Fruit fly (Drosophila melanogaster) whole organism, embryonic: ENCODE data around the gene Rnb.

ENCODE experiments used
- Bdp1 ChIP-seq: fragments of 200-800 bp; sonication (Bioruptor generic); optimal IDR thresholded peaks from 3 replicates; lab custom pipeline; 2016; ENCODE audit warnings: missing biosample characterization, missing genetic modification characterization
- CG10366 ChIP-seq: fragments of 200-800 bp; sonication (Bioruptor generic); IDR thresholded peaks from 2 replicates; pipeline ENCODE4 v1.3.6; 2022; ENCODE audit warnings: missing biosample characterization, missing genetic modification characterization
- CG10543 ChIP-seq: fragments of 200-800 bp; sonication (Bioruptor generic); optimal IDR thresholded peaks from 3 replicates; lab custom pipeline; 2017; ENCODE audit warnings: missing biosample characterization, mild to moderate bottlenecking, missing genetic modification characterization, moderate library complexity
- CG12104 ChIP-seq: fragments of 200-800 bp; sonication (Bioruptor generic); optimal IDR thresholded peaks from 3 replicates; lab custom pipeline; 2016; ENCODE audit warnings: missing biosample characterization, missing genetic modification characterization
- CG12391 ChIP-seq: fragments of 200-800 bp; sonication (Bioruptor generic); optimal IDR thresholded peaks from 3 replicates; lab custom pipeline; 2018; ENCODE audit warnings: missing biosample characterization, mild to moderate bottlenecking, missing genetic modification characterization, moderate library complexity
- CG13296 ChIP-seq: fragments of 200-800 bp; sonication (Bioruptor generic); optimal IDR thresholded peaks from 3 replicates; lab custom pipeline; 2018; ENCODE audit warnings: missing biosample characterization, mild to moderate bottlenecking, missing genetic modification characterization
- CG13624 ChIP-seq: fragments of 200-800 bp; sonication (Bioruptor generic); optimal IDR thresholded peaks from 2 replicates; lab custom pipeline; 2016; ENCODE audit warnings: missing biosample characterization, missing genetic modification characterization
- CG15479 ChIP-seq: fragments of 200-800 bp; sonication (Bioruptor generic); optimal IDR thresholded peaks from 3 replicates; lab custom pipeline; 2019; ENCODE audit warnings: missing biosample characterization, mild to moderate bottlenecking, missing genetic modification characterization, moderate library complexity
- CG16815 ChIP-seq: fragments of 200-800 bp; sonication (Bioruptor generic); optimal IDR thresholded peaks from 3 replicates; lab custom pipeline; 2017; ENCODE audit warnings: missing biosample characterization, mild to moderate bottlenecking, missing genetic modification characterization
- CG17912 ChIP-seq: fragments of 200-800 bp; sonication (Bioruptor generic); optimal IDR thresholded peaks from 2 replicates; lab custom pipeline; 2018; ENCODE audit warnings: missing biosample characterization, mild to moderate bottlenecking, missing genetic modification characterization
- CG32772 ChIP-seq: fragments of 200-800 bp; sonication (Bioruptor generic); IDR thresholded peaks from 2 replicates; pipeline ENCODE4 v1.3.6; 2022; ENCODE audit warnings: missing biosample characterization, missing genetic modification characterization
- CG5245 ChIP-seq: fragments of 200-800 bp; sonication (Bioruptor generic); optimal IDR thresholded peaks from 3 replicates; lab custom pipeline; 2016; ENCODE audit warnings: missing biosample characterization, missing genetic modification characterization
- CG6683 ChIP-seq: fragments of 200-800 bp; sonication (Bioruptor generic); optimal IDR thresholded peaks from 2 replicates; lab custom pipeline; 2017; ENCODE audit warnings: missing biosample characterization, mild to moderate bottlenecking, missing genetic modification characterization, missing genetic modification reagents
- CG6689 ChIP-seq: fragments of 200-800 bp; sonication (Bioruptor generic); IDR thresholded peaks from 2 replicates; pipeline ENCODE4 v1.3.6; 2022; ENCODE audit warnings: missing biosample characterization, missing genetic modification characterization
- CG7786 ChIP-seq: fragments of 200-800 bp; sonication (Bioruptor generic); optimal IDR thresholded peaks from 2 replicates; lab custom pipeline; 2016; ENCODE audit warnings: missing biosample characterization, missing genetic modification characterization
- CG7963 ChIP-seq: fragments of 200-800 bp; sonication (Bioruptor generic); IDR thresholded peaks from 3 replicates; pipeline ENCODE4 v1.3.6; 2022; ENCODE audit warnings: missing biosample characterization, missing genetic modification characterization; ENCODE audit not compliant: partially characterized antibody
- CG7987 ChIP-seq: fragments of 200-800 bp; sonication (Bioruptor generic); optimal IDR thresholded peaks from 2 replicates; lab custom pipeline; 2018; ENCODE audit warnings: missing biosample characterization, mild to moderate bottlenecking, missing genetic modification characterization, moderate library complexity
- CG9727 ChIP-seq: fragments of 200-800 bp; sonication (Bioruptor generic); optimal IDR thresholded peaks from 3 replicates; lab custom pipeline; 2017; ENCODE audit warnings: missing biosample characterization, mild to moderate bottlenecking, missing genetic modification characterization
- CTCF ChIP-seq: fragments of 200-800 bp; sonication (Bioruptor generic); optimal IDR thresholded peaks from 2 replicates; lab custom pipeline; 2017; ENCODE audit warnings: missing biosample characterization, mild to moderate bottlenecking, missing genetic modification characterization, moderate library complexity
- Dbx ChIP-seq: fragments of 200-800 bp; sonication (Bioruptor generic); IDR thresholded peaks from 3 replicates; pipeline ENCODE4 v1.3.6; 2022; ENCODE audit warnings: missing biosample characterization, missing genetic modification characterization
- ERR ChIP-seq: fragments of 200-800 bp; sonication (Bioruptor generic); optimal IDR thresholded peaks from 2 replicates; lab custom pipeline; 2016; ENCODE audit warnings: missing biosample characterization, missing genetic modification characterization
- Elba2 ChIP-seq: fragments of 200-800 bp; sonication (Bioruptor generic); optimal IDR thresholded peaks from 3 replicates; lab custom pipeline; 2016; ENCODE audit warnings: missing biosample characterization, missing genetic modification characterization
- Gsc ChIP-seq: fragments of 200-800 bp; sonication (Bioruptor generic); IDR thresholded peaks from 2 replicates; pipeline ENCODE4 v1.3.6; 2022; ENCODE audit warnings: missing biosample characterization, missing genetic modification characterization
- Lim3 ChIP-seq: fragments of 200-800 bp; sonication (Bioruptor generic); IDR thresholded peaks from 2 replicates; pipeline ENCODE4 v1.3.6; 2022; ENCODE audit warnings: missing biosample characterization, missing genetic modification characterization
- MESR4 ChIP-seq: fragments of 200-800 bp; sonication (Bioruptor generic); optimal IDR thresholded peaks from 2 replicates; lab custom pipeline; 2018; ENCODE audit warnings: missing biosample characterization, mild to moderate bottlenecking, missing genetic modification characterization, moderate library complexity
- MTF-1 ChIP-seq: fragments of 200-800 bp; sonication (Bioruptor generic); optimal IDR thresholded peaks from 2 replicates; lab custom pipeline; 2018; ENCODE audit warnings: missing biosample characterization, mild to moderate bottlenecking, missing genetic modification characterization, borderline replicate concordance
- Mrtf ChIP-seq: fragments of 200-800 bp; sonication (Bioruptor generic); IDR thresholded peaks from 3 replicates; pipeline ENCODE4 v1.3.6; 2022; ENCODE audit warnings: missing biosample characterization, missing genetic modification characterization
- Myb ChIP-seq: fragments of 200-800 bp; sonication (Bioruptor generic); optimal IDR thresholded peaks from 2 replicates; lab custom pipeline; 2016; ENCODE audit warnings: missing biosample characterization, missing genetic modification characterization
- NK7.1 ChIP-seq: fragments of 200-800 bp; sonication (Bioruptor generic); optimal IDR thresholded peaks from 3 replicates; lab custom pipeline; 2016; ENCODE audit warnings: missing biosample characterization, missing genetic modification characterization
- Nf-YC ChIP-seq: fragments of 200-800 bp; optimal IDR thresholded peaks from 3 replicates; lab custom pipeline; 2019; ENCODE audit warnings: missing biosample characterization, mild to moderate bottlenecking, missing genetic modification characterization, moderate library complexity
- Ravus ChIP-seq: fragments of 200-800 bp; sonication (Bioruptor generic); IDR thresholded peaks from 2 replicates; pipeline ENCODE4 v1.3.6; 2022; ENCODE audit warnings: missing biosample characterization, missing genetic modification characterization
- Usf ChIP-seq: fragments of 200-800 bp; sonication (Bioruptor generic); optimal IDR thresholded peaks from 2 replicates; lab custom pipeline; 2017; ENCODE audit warnings: missing genotype, missing biosample characterization, missing genetic modification characterization
- bab2 ChIP-seq: fragments of 200-800 bp; sonication (Bioruptor generic); optimal IDR thresholded peaks from 2 replicates; lab custom pipeline; 2016; ENCODE audit warnings: missing biosample characterization, missing genetic modification characterization
- bsh ChIP-seq, 2 experiments: fragments of 200-800 bp; sonication (Bioruptor generic); optimal IDR thresholded peaks; 2 replicates each; lab custom pipeline; 2017 to 2018; ENCODE audit warnings: mild to moderate bottlenecking in 2 of 2, missing biosample characterization in 2 of 2, missing genetic modification characterization in 2 of 2, moderate library complexity in 1 of 2
- chn ChIP-seq: fragments of 200-800 bp; sonication (Bioruptor generic); optimal IDR thresholded peaks from 2 replicates; lab custom pipeline; 2016; ENCODE audit warnings: missing biosample characterization, missing genetic modification characterization
- disco-r ChIP-seq: fragments of 200-800 bp; sonication (Bioruptor generic); optimal IDR thresholded peaks from 2 replicates; lab custom pipeline; 2016; ENCODE audit warnings: missing biosample characterization, missing genetic modification characterization
- dmrt11E ChIP-seq: fragments of 200-800 bp; sonication (Bioruptor generic); optimal IDR thresholded peaks from 3 replicates; lab custom pipeline; 2018; ENCODE audit warnings: missing biosample characterization, mild to moderate bottlenecking, missing genetic modification characterization, moderate library complexity
- ewg ChIP-seq: fragments of 200-800 bp; sonication (Bioruptor generic); optimal IDR thresholded peaks from 3 replicates; lab custom pipeline; 2017; ENCODE audit warnings: mild to moderate bottlenecking, missing biosample characterization, missing genetic modification reagents, missing genetic modification characterization
- fd64A ChIP-seq: fragments of 200-800 bp; sonication (Bioruptor generic); optimal IDR thresholded peaks from 3 replicates; lab custom pipeline; 2018; ENCODE audit warnings: missing biosample characterization, mild to moderate bottlenecking, missing genetic modification characterization
- gcm2 ChIP-seq: fragments of 200-800 bp; sonication (Bioruptor generic); optimal IDR thresholded peaks from 2 replicates; lab custom pipeline; 2016; ENCODE audit warnings: missing biosample characterization, missing genetic modification characterization
- inv ChIP-seq: fragments of 200-800 bp; sonication (Bioruptor generic); IDR thresholded peaks from 2 replicates; pipeline ENCODE4 v1.3.6; 2022; ENCODE audit warnings: missing biosample characterization, missing genetic modification characterization; ENCODE audit not compliant: partially characterized antibody
- knrl ChIP-seq: fragments of 200-800 bp; sonication (Bioruptor generic); IDR thresholded peaks from 3 replicates; pipeline ENCODE4 v1.3.6; 2022; ENCODE audit warnings: missing biosample characterization, missing genetic modification characterization; ENCODE audit not compliant: partially characterized antibody
- lola ChIP-seq, 3 experiments: fragments of >200 bp in 2 of 3; fragments of 200-800 bp in 1 of 3; sonication (Bioruptor generic) in 1 of 3; optimal IDR thresholded peaks; 2 replicates each; lab custom pipeline; 2017 to 2019; ENCODE audit warnings: missing biosample characterization in 3 of 3, missing genetic modification characterization in 3 of 3, mild to moderate bottlenecking in 1 of 3, moderate library complexity in 1 of 3
- pum ChIP-seq: fragments of 200-800 bp; sonication (Bioruptor generic); optimal IDR thresholded peaks from 2 replicates; lab custom pipeline; 2016; ENCODE audit warnings: missing biosample characterization, missing genetic modification characterization
- rib ChIP-seq: fragments of 200-800 bp; sonication (Bioruptor generic); IDR thresholded peaks from 2 replicates; pipeline ENCODE4 v1.3.6; 2022; ENCODE audit warnings: missing biosample characterization, missing genetic modification characterization
- stwl ChIP-seq: fragments of 200-800 bp; sonication (Bioruptor generic); optimal IDR thresholded peaks from 3 replicates; lab custom pipeline; 2018; ENCODE audit warnings: missing biosample characterization, mild to moderate bottlenecking, missing genetic modification characterization, moderate library complexity
- tio ChIP-seq: fragments of 200-800 bp; sonication (Bioruptor generic); optimal IDR thresholded peaks from 2 replicates; lab custom pipeline; 2017; ENCODE audit warnings: missing biosample characterization, missing genetic modification characterization, inconsistent platforms
- trh ChIP-seq: fragments of 200-800 bp; sonication (Bioruptor generic); optimal IDR thresholded peaks from 2 replicates; lab custom pipeline; 2016; ENCODE audit warnings: missing biosample characterization, missing genetic modification characterization
- tup ChIP-seq: fragments of 200-800 bp; sonication (Bioruptor generic); optimal IDR thresholded peaks from 2 replicates; lab custom pipeline; 2016; ENCODE audit warnings: missing biosample characterization, mild to moderate bottlenecking, missing genetic modification characterization, moderate library complexity
- wdn ChIP-seq: fragments of 200-800 bp; sonication (Bioruptor generic); IDR thresholded peaks from 2 replicates; pipeline ENCODE4 v1.3.6; 2022; ENCODE audit warnings: missing biosample characterization, missing genetic modification characterization

The Rnb gene

dm6 chr3R:29748591-29749303 is 50.4 kb downstream of the Rnb start, which contains the start of the genes ATPsyngamma and yata (continued):
- peak; percentile 11 for TF ChIP-seq CG15479 (GFP tag; lab: Kevin White, UChicago)
- TF ChIP-seq gcm2 (GFP tag; lab: Kevin White, UChicago): no peak
- TF ChIP-seq NK7.1 (GFP tag; lab: Kevin White, UChicago): no peak
- peak; percentile 19 for TF ChIP-seq CG13624 (GFP tag; lab: Kevin White, UChicago)
- TF ChIP-seq pum (GFP tag; lab: Kevin White, UChicago): no peak
- no peak for TF ChIP-seq fd64A (GFP tag; lab: Kevin White, UChicago)
- TF ChIP-seq dmrt11E (tag; lab: Kevin White, UChicago): peak; percentile 13
- TF ChIP-seq CG7786 (GFP tag; lab: Kevin White, UChicago): no peak
- TF ChIP-seq CG10366 (GFP tag; lab: Robert Waterston, UW): peak; percentile 35; the same call in 1 of the 2 replicates
- peak; percentile 27; the same call in 1 of the 2 replicates for TF ChIP-seq CG6689
- no peak for TF ChIP-seq chn (GFP tag; lab: Kevin White, UChicago)
- TF ChIP-seq stwl (tag; lab: Kevin White, UChicago): peak; percentile 17
- TF ChIP-seq lola (GFP tag; optimal IDR thresholded peaks at IDR 0.05; lab: Kevin White, UChicago): peak in 1 of 3 experiments; percentile 35
- peak; percentile 49 for TF ChIP-seq Nf-YC (tag; lab: Kevin White, UChicago)
- peak; percentile 78 for TF ChIP-seq knrl (GFP tag; lab: Robert Waterston, UW)
- TF ChIP-seq Lim3 (GFP tag; lab: Robert Waterston, UW): no peak
- TF ChIP-seq CG7963 (GFP tag; lab: Robert Waterston, UW): peak; percentile 49; the same call in 2 of the 3 replicates
- TF ChIP-seq CG7987 (GFP tag; lab: Kevin White, UChicago): peak; percentile 35
- peak; percentile 67 for TF ChIP-seq CG12391 (tag; lab: Kevin White, UChicago)
- peak; percentile 20 for TF ChIP-seq CG17912 (GFP tag; lab: Kevin White, UChicago)
- TF ChIP-seq CG9727 (GFP tag; lab: Kevin White, UChicago): peak; percentile 28
- TF ChIP-seq disco-r: no peak
- TF ChIP-seq ERR (GFP tag; lab: Kevin White, UChicago): no peak
- 0 out of 2 replicates have a peak, but pooled peaks have one; percentile 28 for TF ChIP-seq rib (GFP tag; lab: Robert Waterston, UW)
- TF ChIP-seq CG32772 (GFP tag; lab: Robert Waterston, UW): no peak
- TF ChIP-seq wdn (GFP tag; lab: Robert Waterston, UW): no peak
- no peak for TF ChIP-seq Gsc (GFP tag; lab: Robert Waterston, UW)
- TF ChIP-seq Elba2: peak; percentile 9
- no peak for TF ChIP-seq Mrtf (GFP tag; lab: Robert Waterston, UW)
- no peak for TF ChIP-seq tup
- no peak for TF ChIP-seq CG10543 (GFP tag; lab: Kevin White, UChicago)
- TF ChIP-seq MESR4: peak; percentile 97
- TF ChIP-seq CG5245 (GFP tag; lab: Kevin White, UChicago): no peak
- TF ChIP-seq CG6683 (GFP tag; lab: Kevin White, UChicago): no peak
- TF ChIP-seq CTCF: peak; percentile 9
- peak; percentile 11 for TF ChIP-seq ewg (GFP tag; lab: Kevin White, UChicago)
- no peak for TF ChIP-seq Bdp1 (GFP tag; lab: Kevin White, UChicago)
- no peak for TF ChIP-seq Usf
- no peak for TF ChIP-seq Dbx (GFP tag; lab: Robert Waterston, UW)
- no peak for TF ChIP-seq Ravus (GFP tag; lab: Robert Waterston, UW)
- TF ChIP-seq bab2 (GFP tag; lab: Kevin White, UChicago): no peak
- TF ChIP-seq trh (GFP tag; lab: Kevin White, UChicago): no peak
- TF ChIP-seq MTF-1 (GFP tag; lab: Kevin White, UChicago): no peak
- TF ChIP-seq inv: peak; percentile 75
- TF ChIP-seq CG13296 (GFP tag; lab: Kevin White, UChicago): no peak
- TF ChIP-seq CG12104 (GFP tag; lab: Kevin White, UChicago): no peak
- no peak for TF ChIP-seq Myb (GFP tag; lab: Kevin White, UChicago)
- TF ChIP-seq bsh (GFP tag; optimal IDR thresholded peaks at IDR 0.05; lab: Kevin White, UChicago): no peak
- no peak for TF ChIP-seq CG16815 (GFP tag; lab: Kevin White, UChicago)
- no peak for TF ChIP-seq tio (GFP tag; lab: Kevin White, UChicago)
